Worm (Caenorhabditis elegans): ENCODE data around the gene C01G6.2.

- no peak for TF ChIP-seq ets-7 (tag; optimal IDR thresholded peaks at IDR 0.05)
- TF ChIP-seq scrt-1 (GFP tag; IDR thresholded peaks at IDR 0.05): no peak
- TF ChIP-seq ama-1 (optimal IDR thresholded peaks at IDR 0.05): peak; percentile 17
- no peak for TF ChIP-seq tbx-11 (GFP tag; IDR thresholded peaks at IDR 0.05)
- no peak for TF ChIP-seq F13C5.2 (tag; optimal IDR thresholded peaks at IDR 0.05)
- TF ChIP-seq ceh-13 (GFP tag; optimal IDR thresholded peaks at IDR 0.05): no peak
- TF ChIP-seq ceh-36 (tag; optimal IDR thresholded peaks at IDR 0.05): no peak
- no peak for TF ChIP-seq tra-4 (tag; optimal IDR thresholded peaks at IDR 0.05)
Observed at ce11 chrII:9271285-9271684, 4.4 kb downstream of the C01G6.2 start.
